Worm (Caenorhabditis elegans) whole organism, early embryonic: ENCODE measurements around the gene srh-100.

Experiments used
- aly-1 ChIP-seq: sonication (generic microtip); optimal IDR thresholded peaks from 2 replicates; lab custom pipeline; 2016; ENCODE audit warnings: missing genetic modification characterization, missing compliant biosample characterization
- ama-1 ChIP-seq: fragments of 150-350 bp; optimal IDR thresholded peaks from 2 replicates; lab custom pipeline; 2014
- ceh-36 ChIP-seq: sonication (generic microtip); optimal IDR thresholded peaks from 2 replicates; lab custom pipeline; 2016; ENCODE audit warnings: missing genetic modification characterization, inconsistent platforms, missing compliant biosample characterization
- flt-1 ChIP-seq: fragments of 200-800 bp; sonication (Bioruptor generic); IDR thresholded peaks from 2 replicates; pipeline ENCODE4 v1.3.6; 2022; ENCODE audit warnings: missing genetic modification characterization, missing compliant biosample characterization
- hmbx-1 ChIP-seq: sonication (generic microtip); optimal IDR thresholded peaks from 2 replicates; lab custom pipeline; 2016; ENCODE audit warnings: mild to moderate bottlenecking, missing genetic modification characterization, missing compliant biosample characterization
- hnd-1 ChIP-seq: sonication (generic microtip); optimal IDR thresholded peaks from 2 replicates; lab custom pipeline; 2016; ENCODE audit warnings: missing genetic modification characterization, missing compliant biosample characterization

DNA sequence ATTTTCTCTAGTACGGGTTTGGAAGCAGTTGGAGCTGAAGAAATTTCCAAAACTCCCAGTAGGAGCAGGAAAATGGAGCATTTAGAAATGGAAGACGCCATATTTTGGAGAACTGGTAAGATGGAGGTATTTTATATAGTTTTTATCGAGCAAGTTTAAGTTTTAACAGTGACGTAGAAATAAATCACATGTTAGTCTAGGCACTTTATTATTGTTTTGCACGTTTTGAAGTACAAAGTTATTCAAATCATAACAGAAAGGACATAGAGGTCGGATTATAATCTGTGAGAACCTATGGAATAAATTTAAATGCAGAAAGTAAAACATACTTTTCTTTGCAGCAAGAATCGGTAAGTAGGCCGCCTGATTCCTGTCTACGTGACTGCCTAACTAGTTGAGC is 50.7 kb downstream of the srh-100 start, which contains the start of gene F19B10.6:
- TF ChIP-seq aly-1 (tag; lab: Kevin White, UChicago), result no peak
- no peak for TF ChIP-seq flt-1 (GFP tag; lab: Robert Waterston, UW)
- no peak for TF ChIP-seq ama-1 (lab: Kevin White, UChicago)
- TF ChIP-seq hmbx-1 (tag; lab: Kevin White, UChicago), result no peak
- no peak for TF ChIP-seq ceh-36
- TF ChIP-seq hnd-1 (tag; lab: Kevin White, UChicago), result no peak
